Fruit fly (Drosophila melanogaster): ENCODE data around the gene Pdxk.

Gene Pdxk

DNA sequence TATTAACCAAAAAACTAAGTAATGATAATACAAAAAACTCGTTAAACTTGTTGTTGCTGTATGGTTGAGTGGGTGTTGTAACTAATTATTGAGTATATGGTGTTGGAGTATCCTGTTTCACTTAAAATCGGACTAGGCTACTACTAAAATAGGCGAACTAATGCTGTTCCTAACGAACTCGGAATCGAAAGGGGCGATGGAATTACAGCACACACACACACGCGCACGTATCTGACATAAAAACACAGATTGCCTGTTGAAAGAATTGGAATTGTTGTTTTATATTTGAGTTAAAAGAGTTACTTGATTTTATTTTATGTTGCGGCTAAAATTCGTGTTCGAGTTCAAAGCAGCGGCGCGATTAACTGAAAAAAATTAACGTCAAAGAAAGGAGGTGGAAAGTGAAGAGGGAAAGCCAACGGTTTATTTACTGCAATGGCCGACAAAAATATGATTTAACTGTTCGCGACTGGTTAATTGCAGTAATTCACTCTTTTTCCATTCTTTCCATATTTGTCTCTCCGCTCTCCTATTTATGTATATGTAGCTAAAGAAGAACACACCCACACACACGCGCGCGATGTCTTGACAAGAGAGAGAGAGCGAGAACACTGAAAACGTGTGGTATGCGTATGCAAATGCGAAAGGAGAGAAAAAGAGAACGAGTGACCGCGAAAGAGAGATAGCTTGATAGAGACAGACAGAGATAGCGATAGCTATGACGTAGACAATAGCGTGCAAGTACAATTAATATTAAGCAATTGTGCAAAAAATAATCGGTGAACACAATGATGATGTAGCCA is 41.4 kb downstream of the Pdxk start:
- TF ChIP-seq CG8478 (optimal IDR thresholded peaks at IDR 0.05) (no peak), CTCF (optimal IDR thresholded peaks at IDR 0.05) (peak in 1 of 2 experiments; percentile 36)

DNA sequence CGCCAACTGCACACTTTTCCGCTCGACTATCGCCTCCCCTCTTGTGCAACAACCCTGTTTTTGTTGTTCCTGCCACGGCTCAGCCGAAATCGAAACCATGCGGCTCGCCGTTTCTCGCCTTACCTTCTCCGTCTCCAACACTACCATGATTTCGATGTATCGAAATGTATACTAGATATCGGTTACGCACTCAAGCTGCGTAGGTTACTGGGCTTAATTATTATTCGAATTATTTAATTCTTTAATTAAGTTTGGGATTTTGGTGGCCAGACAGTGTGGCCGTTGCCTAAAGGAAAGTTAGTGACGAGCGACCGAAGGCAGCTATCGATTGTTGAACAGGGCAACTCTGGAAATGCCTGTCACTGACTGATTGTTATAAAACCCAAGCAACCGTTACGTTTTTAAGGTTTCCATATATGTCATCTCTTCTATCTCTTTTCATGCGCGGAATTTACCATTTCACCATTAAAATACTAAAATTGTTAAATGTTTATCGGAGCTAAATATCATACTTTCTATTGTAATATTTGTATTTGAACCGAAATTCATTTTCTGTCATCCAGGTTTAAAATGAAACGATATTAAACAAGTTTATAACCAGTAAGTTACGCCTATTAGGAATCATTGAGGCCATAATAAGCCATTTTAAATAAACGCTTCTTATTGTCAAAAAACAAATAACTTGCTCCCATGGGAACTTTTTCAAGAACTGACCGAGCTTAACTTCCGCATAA is 42.2 kb downstream of the Pdxk start, which contains the start of gene eIF4E1:
Gene eIF4E1 (minus strand): TSS at position 304 of the 734 bp plus-strand sequence.
- TF ChIP-seq CG8478 (optimal IDR thresholded peaks at IDR 0.05) (no peak), CTCF (optimal IDR thresholded peaks at IDR 0.05) (peak in 1 of 2 experiments; percentile 12)

DNA sequence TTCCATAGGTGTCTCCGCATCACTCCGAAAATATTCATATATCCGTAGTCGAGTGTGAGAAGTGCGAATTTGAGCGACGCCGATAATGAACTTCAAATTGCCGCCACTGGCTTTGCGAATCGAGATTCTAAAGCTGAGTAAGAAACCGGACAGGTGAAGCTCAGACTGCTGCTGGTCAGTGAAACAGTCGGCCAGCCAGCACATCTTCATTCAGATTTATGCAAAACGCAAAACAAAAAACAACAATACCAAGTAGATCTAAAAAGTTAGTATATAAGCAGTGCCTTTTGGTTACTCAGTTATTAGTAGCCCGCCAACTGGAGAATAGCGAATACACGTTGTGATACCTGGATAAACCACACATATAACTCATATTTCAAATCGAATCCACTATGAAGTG is 44.4 kb downstream of the Pdxk start, which contains the start of gene Cpr67B:
Gene Cpr67B (plus strand): TSS at position 301 of the 400 bp plus-strand sequence.
- no peak for TF ChIP-seq CTCF (optimal IDR thresholded peaks at IDR 0.05)
- TF ChIP-seq CG8478 (optimal IDR thresholded peaks at IDR 0.05), result no peak

DNA sequence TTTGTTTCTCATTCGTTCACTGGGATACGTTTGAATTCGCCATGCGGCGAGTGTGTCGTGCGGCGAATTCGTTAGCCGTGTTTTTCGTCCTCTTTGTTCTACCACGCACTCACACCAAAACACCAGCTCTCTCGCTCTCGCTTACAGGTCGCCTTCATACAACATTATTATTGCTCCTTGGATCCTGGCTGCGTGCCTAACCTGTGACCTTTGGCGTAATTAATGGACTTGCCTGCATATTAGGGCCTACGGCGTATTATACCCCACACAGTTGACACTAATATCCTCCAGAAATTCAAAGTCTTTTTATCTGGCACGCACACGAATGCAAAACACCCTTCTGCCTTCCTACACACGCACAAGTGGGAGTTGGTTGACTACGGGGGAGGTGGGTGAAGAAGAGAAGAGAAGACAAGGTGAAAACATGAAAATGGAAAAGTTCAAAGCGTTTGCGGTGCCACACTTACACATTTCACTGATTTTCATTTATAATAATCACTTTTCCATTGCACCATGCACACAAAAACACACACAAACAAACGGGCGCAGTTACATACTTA is 50.0 kb downstream of the Pdxk start:
- TF ChIP-seq CTCF (optimal IDR thresholded peaks at IDR 0.05) (no peak), CG8478 (optimal IDR thresholded peaks at IDR 0.05) (no peak)

DNA sequence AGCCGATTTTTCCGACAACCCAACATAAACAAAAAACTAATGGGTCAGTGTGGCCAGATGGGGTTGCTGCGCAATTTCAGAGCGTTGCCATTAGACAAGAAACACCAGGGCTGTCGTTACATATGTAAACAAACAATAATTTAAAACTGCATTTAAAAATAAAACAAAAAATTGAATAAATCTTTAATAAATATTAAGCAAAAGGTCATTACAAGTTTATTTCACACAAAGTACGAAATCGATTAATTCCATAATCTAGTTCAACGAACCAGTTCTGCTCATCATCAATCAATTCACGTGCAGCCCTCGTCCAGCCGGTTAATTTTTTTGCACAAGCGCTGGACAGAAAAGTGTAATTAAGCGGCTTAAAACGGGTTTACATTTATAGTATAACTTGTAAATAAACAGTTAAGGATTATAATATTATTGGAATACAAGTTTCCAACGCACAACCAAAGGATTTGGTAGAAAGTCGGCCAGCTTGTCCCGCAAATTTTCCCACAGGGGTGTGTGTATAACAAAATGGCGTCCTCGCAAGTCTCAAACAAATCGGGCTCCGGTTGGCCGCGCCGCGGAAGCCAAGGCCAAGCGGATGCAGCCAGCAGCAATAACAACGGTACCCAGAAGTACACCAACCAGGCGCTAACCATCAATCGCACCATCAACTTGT is 50.8 kb downstream of the Pdxk start, which contains the start of the genes CG4022 and Cpsf5:
Gene CG4022 (minus strand): TSS at position 79 of the 670 bp plus-strand sequence.
Gene Cpsf5 (plus strand): TSS at position 285 of the 670 bp plus-strand sequence.
- TF ChIP-seq CG8478 (optimal IDR thresholded peaks at IDR 0.05) (no peak), CTCF (optimal IDR thresholded peaks at IDR 0.05) (no peak)
